Fruit fly (Drosophila melanogaster): ENCODE results near the gene CG5001.

Gene CG5001

DNA sequence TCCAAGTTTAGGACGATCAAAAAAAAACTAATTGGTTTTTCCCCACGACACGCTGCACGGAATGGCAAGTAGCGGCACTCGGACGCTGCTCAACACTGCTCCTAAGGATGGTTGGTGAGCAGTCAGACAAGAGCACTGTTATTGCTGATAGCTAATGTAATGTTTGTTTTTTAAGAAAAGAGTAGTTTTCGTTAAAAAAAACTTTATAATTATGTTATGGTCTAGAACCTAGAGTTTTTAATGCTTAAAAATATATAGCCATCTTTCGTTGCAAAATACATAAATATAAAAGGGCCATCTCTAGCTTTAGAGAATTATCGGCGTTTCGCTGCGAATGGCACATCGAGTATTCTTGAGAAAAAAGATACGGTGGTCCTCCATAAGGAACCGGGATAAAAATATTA is 12.9 kb upstream of the CG5001 start, which contains the start of the genes Charon and CG4887 (continued):
- TF ChIP-seq Rel (GFP tag; optimal IDR thresholded peaks at IDR 0.05): no peak
- TF ChIP-seq Rel (tag; optimal IDR thresholded peaks at IDR 0.05): peak; percentile 100
- peak; percentile 41 to 93 for TF ChIP-seq foxo (GFP tag; optimal IDR thresholded peaks at IDR 0.05)

- TF ChIP-seq Rel (GFP tag; optimal IDR thresholded peaks at IDR 0.05) (no peak), Rel (tag; optimal IDR thresholded peaks at IDR 0.05) (peak; percentile 86), Hr83 (GFP tag; optimal IDR thresholded peaks at IDR 0.05; ENCODE audit: poor library complexity, severe bottlenecking) (peak; percentile 36), Abd-B (GFP tag; optimal IDR thresholded peaks at IDR 0.05) (no peak)
Observed at dm6 chr2L:1177522-1177921, 8.0 kb upstream of the CG5001 start, which contains the start of gene CG4896. TSS of gene CG4896 (plus strand) at chr2L:1177690.

DNA sequence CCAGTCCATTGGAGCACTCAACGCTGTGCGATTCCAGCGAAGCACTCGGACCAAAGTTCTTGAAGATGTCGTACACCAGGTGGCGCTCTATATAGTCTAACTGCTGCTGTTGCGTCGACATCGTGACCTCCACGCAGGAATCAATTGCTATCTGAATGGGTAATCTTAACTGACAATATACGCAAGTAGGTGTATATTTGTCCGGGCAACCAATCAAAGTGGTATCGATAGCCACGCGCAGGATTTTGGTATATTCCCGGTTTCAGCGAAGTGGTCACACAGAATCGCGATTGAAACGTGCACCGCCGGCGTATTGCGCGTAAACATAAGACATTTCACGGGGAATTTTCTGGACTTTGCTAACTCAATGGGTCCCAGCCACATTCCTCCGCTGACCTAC is 1.8 kb upstream of the CG5001 start, which contains the start of the genes CG5126 and Tgt:
Gene CG5126 (minus strand): TSS at position 222 of the 400 bp plus-strand sequence.
Gene Tgt (plus strand): TSS at position 267 of the 400 bp plus-strand sequence.
- TF ChIP-seq Dfd (GFP tag; optimal IDR thresholded peaks at IDR 0.05) (no peak), Abd-B (GFP tag; optimal IDR thresholded peaks at IDR 0.05) (no peak), rgr (GFP tag; optimal IDR thresholded peaks at IDR 0.05) (no peak), HLH106 (tag; optimal IDR thresholded peaks at IDR 0.05) (no peak), Rel (GFP tag; optimal IDR thresholded peaks at IDR 0.05) (no peak), Rel (tag; optimal IDR thresholded peaks at IDR 0.05) (peak; percentile 81), lola (GFP tag; optimal IDR thresholded peaks at IDR 0.05) (no peak), sage (GFP tag; optimal IDR thresholded peaks at IDR 0.05) (no peak), fru (GFP tag; optimal IDR thresholded peaks at IDR 0.05) (no peak)

DNA sequence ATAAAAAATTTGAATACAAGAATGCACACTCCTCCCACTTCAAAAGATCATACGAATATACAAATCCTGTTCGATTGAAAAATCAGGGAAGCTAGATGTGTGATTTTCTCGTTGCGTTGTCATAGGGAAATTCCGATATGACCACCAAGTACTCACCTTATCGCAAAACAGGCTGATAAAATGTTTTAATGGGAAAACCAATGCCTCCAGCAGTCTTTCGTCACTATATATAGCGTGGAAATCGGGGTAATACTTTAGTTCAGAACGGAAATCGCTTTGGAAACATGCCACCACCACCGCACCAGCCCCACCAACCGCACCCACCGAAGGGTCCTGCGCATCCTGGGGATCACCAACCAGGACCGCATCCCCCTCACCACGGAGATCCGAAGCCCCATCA is 13.6 kb downstream of the CG5001 start, which contains the start of the genes CG5139 and CG43348:
Gene CG5139 (minus strand): TSS at position 101 of the 400 bp plus-strand sequence.
Gene CG43348 (plus strand): TSS at position 247 of the 400 bp plus-strand sequence.
- TF ChIP-seq Dif (GFP tag; optimal IDR thresholded peaks at IDR 0.05; ENCODE audit: partially characterized antibody): no peak
- no peak for TF ChIP-seq Jra (GFP tag; optimal IDR thresholded peaks at IDR 0.05)
- no peak for TF ChIP-seq Hr78 (GFP tag; optimal IDR thresholded peaks at IDR 0.05)
- TF ChIP-seq CrebA (GFP tag; optimal IDR thresholded peaks at IDR 0.05; ENCODE audit: borderline replicate concordance): no peak
- no peak for TF ChIP-seq Mio (GFP tag; optimal IDR thresholded peaks at IDR 0.05)
- TF ChIP-seq foxo (GFP tag; optimal IDR thresholded peaks at IDR 0.05): no peak
- TF ChIP-seq br (GFP tag; optimal IDR thresholded peaks at IDR 0.05): no peak
- TF ChIP-seq sv (GFP tag; optimal IDR thresholded peaks at IDR 0.05): no peak
- TF ChIP-seq OdsH (GFP tag; optimal IDR thresholded peaks at IDR 0.05): no peak
- no peak for TF ChIP-seq Hnf4 (GFP tag; optimal IDR thresholded peaks at IDR 0.05)
- TF ChIP-seq CG9705 (GFP tag; optimal IDR thresholded peaks at IDR 0.05): no peak
- no peak for TF ChIP-seq Hr83 (GFP tag; optimal IDR thresholded peaks at IDR 0.05; ENCODE audit: poor library complexity, severe bottlenecking)
- TF ChIP-seq lola (GFP tag; optimal IDR thresholded peaks at IDR 0.05): no peak
- no peak for TF ChIP-seq HLH106 (tag; optimal IDR thresholded peaks at IDR 0.05)
- no peak for TF ChIP-seq Abd-B (GFP tag; optimal IDR thresholded peaks at IDR 0.05)

- peak; percentile 48 to 72 for TF ChIP-seq dl (GFP tag; optimal IDR thresholded peaks at IDR 0.05; ENCODE audit: insufficient read depth in 1 of 2, partially characterized antibody in 2 of 2)
- peak; percentile 65 for TF ChIP-seq Dfd (GFP tag; optimal IDR thresholded peaks at IDR 0.05)
- no peak for TF ChIP-seq Rel (GFP tag; optimal IDR thresholded peaks at IDR 0.05)
- peak; percentile 85 for TF ChIP-seq Rel (tag; optimal IDR thresholded peaks at IDR 0.05)
- TF ChIP-seq CG9705 (GFP tag; optimal IDR thresholded peaks at IDR 0.05): no peak
- TF ChIP-seq lola (GFP tag; optimal IDR thresholded peaks at IDR 0.05): no peak
- TF ChIP-seq HLH106 (tag; optimal IDR thresholded peaks at IDR 0.05): no peak
Observed at dm6 chr2L:1199912-1200721, 14.6 kb downstream of the CG5001 start, which contains the start of the genes CG43349 and CG5011. TSS of gene CG43349 (plus strand) at chr2L:1200205. TSS of gene CG5011 (plus strand) at chr2L:1200671.

DNA sequence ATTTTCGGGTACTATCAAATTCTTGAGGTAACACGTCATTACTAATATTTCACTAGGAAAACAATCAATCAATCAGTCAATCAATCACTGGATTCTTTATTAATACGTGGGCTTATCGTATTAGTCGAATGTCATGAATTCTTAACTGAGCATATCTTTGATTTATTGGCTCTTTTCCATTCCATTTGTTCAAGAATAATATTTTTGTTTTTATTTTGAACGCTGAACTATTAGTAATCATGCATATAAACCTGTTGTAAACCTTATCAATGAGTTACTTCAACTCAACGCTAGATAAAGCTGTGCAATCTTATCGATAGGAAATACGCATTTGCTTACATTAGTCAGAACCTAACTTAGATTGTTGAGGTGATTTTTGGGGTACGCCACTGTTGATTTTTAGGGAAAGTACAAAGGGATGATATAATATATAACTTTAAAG is 15.9 kb downstream of the CG5001 start:
- TF ChIP-seq Dfd (GFP tag; optimal IDR thresholded peaks at IDR 0.05): no peak
- TF ChIP-seq lola (GFP tag; optimal IDR thresholded peaks at IDR 0.05): no peak
- no peak for TF ChIP-seq rgr (GFP tag; optimal IDR thresholded peaks at IDR 0.05)
- TF ChIP-seq pan (optimal IDR thresholded peaks at IDR 0.05): no peak
- no peak for TF ChIP-seq dl (GFP tag; optimal IDR thresholded peaks at IDR 0.05; ENCODE audit: insufficient read depth in 1 of 2, partially characterized antibody in 2 of 2)
- TF ChIP-seq fru (GFP tag; optimal IDR thresholded peaks at IDR 0.05): peak; percentile 27
- no peak for TF ChIP-seq GATAd (GFP tag; optimal IDR thresholded peaks at IDR 0.05)
- TF ChIP-seq Hr83 (GFP tag; optimal IDR thresholded peaks at IDR 0.05; ENCODE audit: poor library complexity, severe bottlenecking): no peak
- TF ChIP-seq sage (GFP tag; optimal IDR thresholded peaks at IDR 0.05): no peak
- TF ChIP-seq ey (GFP tag; optimal IDR thresholded peaks at IDR 0.05): no peak
- no peak for TF ChIP-seq Rel (GFP tag; optimal IDR thresholded peaks at IDR 0.05)
- TF ChIP-seq Rel (tag; optimal IDR thresholded peaks at IDR 0.05): peak; percentile 89
- no peak for TF ChIP-seq Abd-B (GFP tag; optimal IDR thresholded peaks at IDR 0.05)
- TF ChIP-seq jim (GFP tag; optimal IDR thresholded peaks at IDR 0.05): no peak
